Fruit fly (Drosophila melanogaster) whole organism, embryonic: ENCODE measurements around the gene CG17283.

Source experiments
- Adf1 ChIP-seq: fragments of 200-800 bp; sonication (Bioruptor generic); IDR thresholded peaks from 2 replicates; pipeline ENCODE4 v1.3.6; 2022; ENCODE audit warnings: missing biosample characterization, missing genetic modification characterization
- Aef1 ChIP-seq: fragments of 200-800 bp; sonication (Bioruptor generic); IDR thresholded peaks from 3 replicates; pipeline ENCODE4 v1.3.6; 2022; ENCODE audit warnings: missing biosample characterization, missing genetic modification characterization
- Antp ChIP-seq: fragments of 200-800 bp; sonication (Bioruptor generic); optimal IDR thresholded peaks from 3 replicates; lab custom pipeline; 2016; ENCODE audit warnings: missing biosample characterization, missing genetic modification characterization
- Bdp1 ChIP-seq: fragments of 200-800 bp; sonication (Bioruptor generic); optimal IDR thresholded peaks from 3 replicates; lab custom pipeline; 2016; ENCODE audit warnings: missing biosample characterization, missing genetic modification characterization
- Bteb2 ChIP-seq: fragments of 200-800 bp; sonication (Bioruptor generic); optimal IDR thresholded peaks from 2 replicates; lab custom pipeline; 2016; ENCODE audit warnings: missing biosample characterization, missing genetic modification characterization
- C15 ChIP-seq: fragments of 200-800 bp; sonication (Bioruptor generic); IDR thresholded peaks from 3 replicates; pipeline ENCODE4 v1.3.6; 2022; ENCODE audit warnings: missing biosample characterization, missing genetic modification characterization
- CG10209 ChIP-seq: fragments of 200-800 bp; sonication (Bioruptor generic); optimal IDR thresholded peaks from 3 replicates; lab custom pipeline; 2017; ENCODE audit warnings: missing biosample characterization, mild to moderate bottlenecking, missing genetic modification characterization, missing genetic modification reagents
- CG14014 ChIP-seq: fragments of 200-800 bp; sonication (Bioruptor generic); IDR thresholded peaks from 2 replicates; pipeline ENCODE4 v1.3.6; 2022; ENCODE audit warnings: missing biosample characterization, missing genetic modification characterization
- CG15269 ChIP-seq: fragments of 200-800 bp; sonication (Bioruptor generic); optimal IDR thresholded peaks from 2 replicates; lab custom pipeline; 2018; ENCODE audit warnings: missing biosample characterization, mild to moderate bottlenecking, missing genetic modification characterization, moderate library complexity
- CG15514 ChIP-seq: fragments of 200-800 bp; sonication (Bioruptor generic); optimal IDR thresholded peaks from 3 replicates; lab custom pipeline; 2017; ENCODE audit warnings: missing biosample characterization, missing genetic modification characterization, mild to moderate bottlenecking, moderate library complexity, missing genetic modification reagents
- CG1602 ChIP-seq: fragments of 200-800 bp; sonication (Bioruptor generic); optimal IDR thresholded peaks from 3 replicates; lab custom pipeline; 2016; ENCODE audit warnings: missing biosample characterization, missing genetic modification characterization
- CG1603 ChIP-seq: fragments of 200-800 bp; sonication (Bioruptor generic); optimal IDR thresholded peaks from 2 replicates; lab custom pipeline; 2019; ENCODE audit warnings: missing biosample characterization, mild to moderate bottlenecking, missing genetic modification characterization, moderate library complexity
- CG17385 ChIP-seq: fragments of 200-800 bp; sonication (Bioruptor generic); optimal IDR thresholded peaks from 3 replicates; lab custom pipeline; 2018; ENCODE audit warnings: missing biosample characterization, mild to moderate bottlenecking, missing genetic modification characterization
- CG17912 ChIP-seq: fragments of 200-800 bp; sonication (Bioruptor generic); optimal IDR thresholded peaks from 2 replicates; lab custom pipeline; 2018; ENCODE audit warnings: missing biosample characterization, mild to moderate bottlenecking, missing genetic modification characterization
- CG18599 ChIP-seq: fragments of 200-800 bp; sonication (Bioruptor generic); optimal IDR thresholded peaks from 3 replicates; lab custom pipeline; 2017; ENCODE audit warnings: missing biosample characterization, missing genetic modification characterization, mild to moderate bottlenecking, moderate library complexity, missing genetic modification reagents
- CG18619 ChIP-seq: fragments of 200-800 bp; sonication (Bioruptor generic); optimal IDR thresholded peaks from 3 replicates; lab custom pipeline; 2017; ENCODE audit warnings: missing biosample characterization, mild to moderate bottlenecking, missing genetic modification characterization
- CG2129 ChIP-seq: fragments of 200-800 bp; sonication (Bioruptor generic); IDR thresholded peaks from 2 replicates; pipeline ENCODE4 v1.3.6; 2022; ENCODE audit warnings: missing biosample characterization, missing genetic modification characterization; ENCODE audit not compliant: partially characterized antibody
- CG7745 ChIP-seq: fragments of 200-800 bp; sonication (Bioruptor generic); optimal IDR thresholded peaks from 2 replicates; lab custom pipeline; 2018; ENCODE audit warnings: missing biosample characterization, mild to moderate bottlenecking, missing genetic modification characterization, moderate library complexity
- CG7963 ChIP-seq: fragments of 200-800 bp; sonication (Bioruptor generic); IDR thresholded peaks from 3 replicates; pipeline ENCODE4 v1.3.6; 2022; ENCODE audit warnings: missing biosample characterization, missing genetic modification characterization; ENCODE audit not compliant: partially characterized antibody
- CG7987 ChIP-seq: fragments of 200-800 bp; sonication (Bioruptor generic); optimal IDR thresholded peaks from 2 replicates; lab custom pipeline; 2018; ENCODE audit warnings: missing biosample characterization, mild to moderate bottlenecking, missing genetic modification characterization, moderate library complexity
- CG8388 ChIP-seq: fragments of 200-800 bp; sonication (Bioruptor generic); optimal IDR thresholded peaks from 2 replicates; lab custom pipeline; 2019; ENCODE audit warnings: missing biosample characterization, mild to moderate bottlenecking, missing genetic modification characterization, moderate library complexity
- CG9609 ChIP-seq: fragments of 200-800 bp; sonication (Bioruptor generic); optimal IDR thresholded peaks from 3 replicates; lab custom pipeline; 2016; ENCODE audit warnings: missing biosample characterization, missing genetic modification characterization
- CG9932 ChIP-seq: fragments of 200-800 bp; sonication (Bioruptor generic); IDR thresholded peaks from 2 replicates; pipeline ENCODE4 v1.3.6; 2022; ENCODE audit warnings: missing biosample characterization, missing genetic modification characterization
- Ets65A ChIP-seq: fragments of 200-800 bp; sonication (Bioruptor generic); peaks from one replicate; lab custom pipeline; 2016; ENCODE audit warnings: missing biosample characterization, missing genetic modification characterization
- Gug ChIP-seq: fragments of 200-800 bp; sonication (Bioruptor generic); IDR thresholded peaks from 4 replicates; pipeline ENCODE4 v1.3.6; 2022; ENCODE audit warnings: missing biosample characterization, missing genetic modification characterization
- H2.0 ChIP-seq: fragments of 200-800 bp; sonication (Bioruptor generic); IDR thresholded peaks from 2 replicates; pipeline ENCODE4 v1.3.6; 2022; ENCODE audit warnings: missing biosample characterization, missing genetic modification characterization
- HHEX ChIP-seq: fragments of 200-800 bp; sonication (Bioruptor generic); optimal IDR thresholded peaks from 3 replicates; lab custom pipeline; 2017; ENCODE audit warnings: missing biosample characterization, mild to moderate bottlenecking, missing genetic modification characterization, missing genetic modification reagents
- Hr51 ChIP-seq, 2 experiments: fragments of 200-800 bp; sonication (Bioruptor generic); optimal IDR thresholded peaks; 2 replicates in 1 of 2; 3 replicates in 1 of 2; lab custom pipeline; 2016 to 2018; ENCODE audit warnings: missing biosample characterization in 2 of 2, missing genetic modification characterization in 2 of 2, mild to moderate bottlenecking in 1 of 2, moderate library complexity in 1 of 2
- Pdp1 ChIP-seq, 2 experiments: fragments of 200-800 bp; sonication (Bioruptor generic); optimal IDR thresholded peaks; 3 replicates each; lab custom pipeline; 2016; ENCODE audit warnings: missing biosample characterization in 2 of 2, missing genetic modification characterization in 2 of 2, mild to moderate bottlenecking in 1 of 2, moderate library complexity in 1 of 2
- Sox102F ChIP-seq: fragments of 200-800 bp; sonication (Bioruptor generic); optimal IDR thresholded peaks from 2 replicates; lab custom pipeline; 2018; ENCODE audit warnings: missing biosample characterization, mild to moderate bottlenecking, missing genetic modification characterization, moderate library complexity
- Tbp ChIP-seq: fragments of >200 bp; optimal IDR thresholded peaks from 2 replicates; lab custom pipeline; 2018; ENCODE audit warnings: missing biosample characterization, missing genetic modification characterization
- ab ChIP-seq: fragments of 200-800 bp; sonication (Bioruptor generic); optimal IDR thresholded peaks from 2 replicates; lab custom pipeline; 2016; ENCODE audit warnings: missing biosample characterization, missing genetic modification characterization
- bowl ChIP-seq: fragments of 200-800 bp; sonication (Bioruptor generic); IDR thresholded peaks from 2 replicates; pipeline ENCODE4 v1.3.6; 2022; ENCODE audit warnings: missing biosample characterization, missing genetic modification characterization
- cato ChIP-seq: fragments of 200-800 bp; sonication (Bioruptor generic); optimal IDR thresholded peaks from 2 replicates; lab custom pipeline; 2016; ENCODE audit warnings: missing biosample characterization, missing genetic modification characterization, borderline replicate concordance
- disco-r ChIP-seq: fragments of 200-800 bp; sonication (Bioruptor generic); optimal IDR thresholded peaks from 2 replicates; lab custom pipeline; 2016; ENCODE audit warnings: missing biosample characterization, missing genetic modification characterization
- dm ChIP-seq: fragments of 200-800 bp; sonication (Bioruptor generic); optimal IDR thresholded peaks from 3 replicates; lab custom pipeline; 2016; ENCODE audit warnings: missing biosample characterization, missing genetic modification characterization
- fd102C ChIP-seq: fragments of 200-800 bp; sonication (Bioruptor generic); optimal IDR thresholded peaks from 2 replicates; lab custom pipeline; 2018; ENCODE audit warnings: missing biosample characterization, mild to moderate bottlenecking, missing genetic modification characterization, moderate library complexity
- ham ChIP-seq: fragments of 200-800 bp; sonication (Bioruptor generic); IDR thresholded peaks from 2 replicates; pipeline ENCODE4 v1.3.6; 2022; ENCODE audit warnings: missing biosample characterization, missing genetic modification characterization
- nom ChIP-seq: fragments of 200-800 bp; sonication (Bioruptor generic); optimal IDR thresholded peaks from 2 replicates; lab custom pipeline; 2017; ENCODE audit warnings: missing biosample characterization, missing genetic modification characterization, mild to moderate bottlenecking, moderate library complexity, missing genetic modification reagents
- pan ChIP-seq, 4 experiments: fragments of >200 bp in 3 of 4; fragments of 200-800 bp in 1 of 4; sonication (Bioruptor generic) in 1 of 4; optimal IDR thresholded peaks in 3 of 4; IDR thresholded peaks in 1 of 4; 2 replicates each; pipeline versions ENCODE4 v1.3.6 to Lab custom; 2017 to 2022; ENCODE audit warnings: missing biosample characterization in 2 of 4, missing genetic modification characterization in 2 of 4, mixed read lengths in 1 of 4
- sd ChIP-seq: fragments of 200-800 bp; sonication (Bioruptor generic); optimal IDR thresholded peaks from 3 replicates; lab custom pipeline; 2018; ENCODE audit warnings: missing biosample characterization, mild to moderate bottlenecking, missing genetic modification characterization, moderate library complexity
- shn ChIP-seq: fragments of 200-800 bp; sonication (Bioruptor generic); optimal IDR thresholded peaks from 3 replicates; lab custom pipeline; 2016; ENCODE audit warnings: missing biosample characterization, missing genetic modification characterization
- sna ChIP-seq: fragments of 200-800 bp; sonication (Bioruptor generic); IDR thresholded peaks from 2 replicates; pipeline ENCODE4 v1.3.6; 2022; ENCODE audit warnings: missing biosample characterization, missing genetic modification characterization; ENCODE audit not compliant: partially characterized antibody
- sug ChIP-seq: fragments of 200-800 bp; optimal IDR thresholded peaks from 2 replicates; lab custom pipeline; 2019; ENCODE audit warnings: missing biosample characterization, mild to moderate bottlenecking, missing genetic modification characterization, moderate library complexity
- usp ChIP-seq: fragments of >200 bp; optimal IDR thresholded peaks from 2 replicates; lab custom pipeline; 2017; ENCODE audit warnings: missing biosample characterization, missing genetic modification characterization
- vnd ChIP-seq: fragments of 200-800 bp; sonication (Bioruptor generic); IDR thresholded peaks from 3 replicates; pipeline ENCODE4 v1.3.6; 2022; ENCODE audit warnings: missing biosample characterization, missing genetic modification characterization; ENCODE audit not compliant: partially characterized antibody
- vvl ChIP-seq: fragments of 200-800 bp; sonication (Bioruptor generic); IDR thresholded peaks from 2 replicates; pipeline ENCODE4 v1.3.6; 2022; ENCODE audit warnings: missing biosample characterization, missing genetic modification characterization
- wek ChIP-seq: fragments of 200-800 bp; sonication (Bioruptor generic); optimal IDR thresholded peaks from 3 replicates; lab custom pipeline; 2018; ENCODE audit warnings: missing biosample characterization, mild to moderate bottlenecking, missing genetic modification characterization, moderate library complexity
- yki ChIP-seq: fragments of >200 bp; optimal IDR thresholded peaks from 3 replicates; lab custom pipeline; 2018

Gene CG17283

DNA sequence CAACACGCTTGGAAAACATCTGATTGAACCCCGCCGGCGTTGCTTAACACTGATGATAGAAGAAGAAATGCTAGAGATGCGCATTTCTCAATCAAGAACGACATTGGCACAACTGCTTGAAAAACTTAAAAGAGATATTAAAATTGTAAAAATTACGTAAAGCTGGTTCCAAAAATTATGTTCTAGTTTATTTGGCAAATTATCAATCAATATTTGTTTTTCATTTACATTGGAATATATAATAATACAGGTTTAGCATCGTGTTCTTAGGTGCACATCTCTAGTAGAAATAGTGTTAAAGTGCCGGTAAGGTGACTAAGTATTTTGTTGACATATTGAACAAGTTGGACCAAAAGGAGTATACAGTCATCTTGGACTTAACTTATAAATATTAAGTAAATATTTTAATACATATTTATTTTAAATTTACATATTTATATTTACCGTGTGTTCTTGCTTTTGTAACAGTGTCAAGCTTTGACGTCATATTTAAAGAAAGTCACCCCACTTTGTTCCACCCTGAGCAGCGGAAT, 16.3 kb upstream of the CG17283 start, which contains the start of the genes Brf and sds22 (continued):
- TF ChIP-seq Tbp (GFP tag; lab: Kevin White, UChicago) (no peak), Sox102F (GFP tag; lab: Kevin White, UChicago) (peak; percentile 95), cato (GFP tag; lab: Kevin White, UChicago) (peak; percentile 89), CG17385 (GFP tag; lab: Kevin White, UChicago) (peak; percentile 99), C15 (GFP tag; lab: Robert Waterston, UW) (peak; percentile 87; the same call in 2 of the 3 replicates), sna (GFP tag; lab: Robert Waterston, UW) (peak; percentile 72; the same call in 1 of the 2 replicates), H2.0 (peak; percentile 84), CG18599 (GFP tag; lab: Kevin White, UChicago) (peak; percentile 96), ham (GFP tag; lab: Robert Waterston, UW) (peak; percentile 80), Bdp1 (GFP tag; lab: Kevin White, UChicago) (peak; percentile 90), Antp (GFP tag; lab: Kevin White, UChicago) (peak; percentile 93), Adf1 (GFP tag; lab: Robert Waterston, UW) (peak; percentile 66), CG8388 (GFP tag; lab: Kevin White, UChicago) (peak; percentile 93), wek (GFP tag; lab: Kevin White, UChicago) (peak; percentile 62), Bteb2 (GFP tag; lab: Kevin White, UChicago) (peak; percentile 94), CG7963 (GFP tag; lab: Robert Waterston, UW) (0 out of 3 replicates have a peak, but pooled peaks have one; percentile 48), usp (no peak), CG10209 (GFP tag; lab: Kevin White, UChicago) (peak; percentile 95), CG14014 (GFP tag; lab: Robert Waterston, UW) (peak; percentile 93), CG17912 (GFP tag; lab: Kevin White, UChicago) (peak; percentile 77), CG1603 (tag; lab: Kevin White, UChicago) (peak; percentile 93), Gug (GFP tag; lab: Robert Waterston, UW) (peak; percentile 92), yki (lab: Kevin White, UChicago) (no peak), dm (GFP tag; lab: Kevin White, UChicago) (peak; percentile 95), ab (peak; percentile 89), Pdp1 (GFP tag; optimal IDR thresholded peaks at IDR 0.05; lab: Kevin White, UChicago) (peak; percentile 95 to 97), fd102C (peak; percentile 67), CG15514 (GFP tag; lab: Kevin White, UChicago) (peak; percentile 87), sd (peak; percentile 88), HHEX (GFP tag; lab: Kevin White, UChicago) (peak; percentile 92), CG15269 (peak; percentile 95), CG9932 (GFP tag; lab: Robert Waterston, UW) (peak; percentile 98), disco-r (GFP tag; lab: Kevin White, UChicago) (peak; percentile 90), vnd (GFP tag; lab: Robert Waterston, UW) (peak; percentile 74), Hr51 (GFP tag; optimal IDR thresholded peaks at IDR 0.05; lab: Kevin White, UChicago) (peak; percentile 92 to 95), vvl (GFP tag; lab: Robert Waterston, UW) (peak; percentile 95), CG1602 (GFP tag; lab: Kevin White, UChicago) (peak; percentile 97), bowl (GFP tag; lab: Robert Waterston, UW) (peak; percentile 42; the same call in 1 of the 2 replicates), CG9609 (GFP tag; lab: Kevin White, UChicago) (peak; percentile 97), CG7745 (no peak), CG18619 (GFP tag; lab: Kevin White, UChicago) (peak; percentile 92), CG7987 (GFP tag; lab: Kevin White, UChicago) (peak; percentile 70), pan (optimal IDR thresholded peaks at IDR 0.05; lab: Kevin White, UChicago) (no peak), pan (GFP tag; optimal IDR thresholded peaks at IDR 0.05 in 1 of 2, IDR thresholded peaks at IDR 0.05 in 1 of 2) (peak in 1 of 2 experiments; percentile 93), Ets65A (peak; percentile 99), sug (peak; percentile 97), nom (GFP tag; lab: Kevin White, UChicago) (peak; percentile 83), shn (GFP tag; lab: Kevin White, UChicago) (peak; percentile 94), CG2129 (peak; percentile 62), Aef1 (GFP tag; lab: Robert Waterston, UW) (peak; percentile 94)
